Worm (Caenorhabditis elegans) whole organism, late embryonic: Measurements from ENCODE around the gene lys-8.

ENCODE experiments used
- C08G9.2 ChIP-seq: sonication (generic microtip); optimal IDR thresholded peaks from 2 replicates; lab custom pipeline; 2016; ENCODE audit warnings: mild to moderate bottlenecking, missing genetic modification characterization, moderate library complexity, missing compliant biosample characterization
- F13H6.1 ChIP-seq: sonication (generic microtip); optimal IDR thresholded peaks from 2 replicates; lab custom pipeline; 2016; ENCODE audit warnings: missing genetic modification characterization, missing compliant biosample characterization
- K09A11.1 ChIP-seq: sonication (generic microtip); optimal IDR thresholded peaks from 2 replicates; lab custom pipeline; 2017; ENCODE audit warnings: antibody characterized with exemption, mild to moderate bottlenecking, missing genetic modification characterization, missing compliant biosample characterization; ENCODE audit not compliant: insufficient read depth
- Y22D7AL.16 ChIP-seq: sonication (generic microtip); optimal IDR thresholded peaks from 2 replicates; lab custom pipeline; 2016; ENCODE audit warnings: missing genetic modification characterization, missing compliant biosample characterization
- ahr-1 ChIP-seq: sonication (generic microtip); optimal IDR thresholded peaks from 2 replicates; lab custom pipeline; 2016; ENCODE audit warnings: missing genetic modification characterization, missing compliant biosample characterization
- ama-1 ChIP-seq: fragments of 150-350 bp; optimal IDR thresholded peaks from 2 replicates; lab custom pipeline; 2014
- ceh-14 ChIP-seq: sonication (generic microtip); optimal IDR thresholded peaks from 2 replicates; lab custom pipeline; 2016; ENCODE audit warnings: missing genotype, missing genetic modification characterization, missing compliant biosample characterization
- ceh-2 ChIP-seq: sonication (generic microtip); optimal IDR thresholded peaks from 2 replicates; lab custom pipeline; 2016; ENCODE audit warnings: missing genotype, missing genetic modification characterization, missing compliant biosample characterization
- ceh-30 ChIP-seq: fragments of 150-350 bp; optimal IDR thresholded peaks from 2 replicates; lab custom pipeline; 2014; ENCODE audit warnings: missing biosample characterization, missing genetic modification characterization
- ceh-31 ChIP-seq: sonication (generic microtip); optimal IDR thresholded peaks from 2 replicates; lab custom pipeline; 2016; ENCODE audit warnings: missing genetic modification characterization, missing compliant biosample characterization
- ceh-34 ChIP-seq: sonication (generic microtip); optimal IDR thresholded peaks from 2 replicates; lab custom pipeline; 2016; ENCODE audit warnings: mild to moderate bottlenecking, missing genetic modification characterization, missing compliant biosample characterization
- dve-1 ChIP-seq: sonication (generic microtip); optimal IDR thresholded peaks from 2 replicates; lab custom pipeline; 2017; ENCODE audit warnings: antibody characterized with exemption, mild to moderate bottlenecking, missing genetic modification characterization, missing compliant biosample characterization
- elt-2 ChIP-seq: sonication (generic microtip); optimal IDR thresholded peaks from 2 replicates; lab custom pipeline; 2016; ENCODE audit warnings: missing genetic modification reagents, missing genetic modification characterization, missing compliant biosample characterization
- elt-4 ChIP-seq: sonication (generic microtip); optimal IDR thresholded peaks from 2 replicates; lab custom pipeline; 2016; ENCODE audit warnings: missing genetic modification characterization, missing compliant biosample characterization
- ets-4 ChIP-seq: sonication (generic microtip); optimal IDR thresholded peaks from 2 replicates; lab custom pipeline; 2016; ENCODE audit warnings: missing genetic modification characterization, missing compliant biosample characterization
- fax-1 ChIP-seq: sonication (generic microtip); optimal IDR thresholded peaks from 2 replicates; lab custom pipeline; 2016; ENCODE audit warnings: missing genotype, missing genetic modification characterization, missing compliant biosample characterization
- hlh-13 ChIP-seq: fragments of 200-800 bp; sonication (Bioruptor generic); optimal IDR thresholded peaks from 2 replicates; lab custom pipeline; 2018; ENCODE audit warnings: mild to moderate bottlenecking, missing genetic modification characterization, missing compliant biosample characterization
- hlh-15 ChIP-seq: sonication (generic microtip); optimal IDR thresholded peaks from 2 replicates; lab custom pipeline; 2016; ENCODE audit warnings: missing genetic modification characterization, missing compliant biosample characterization
- hlh-6 ChIP-seq: sonication (generic microtip); optimal IDR thresholded peaks from 2 replicates; lab custom pipeline; 2016; ENCODE audit warnings: missing genotype, missing genetic modification characterization, missing compliant biosample characterization
- hlh-8 ChIP-seq: sonication (generic microtip); optimal IDR thresholded peaks from 2 replicates; lab custom pipeline; 2016; ENCODE audit warnings: missing genotype, missing genetic modification characterization, missing compliant biosample characterization
- lim-6 ChIP-seq: sonication (generic microtip); optimal IDR thresholded peaks from 2 replicates; lab custom pipeline; 2016; ENCODE audit warnings: missing genetic modification characterization, missing compliant biosample characterization
- lin-11 ChIP-seq: fragments of 200-800 bp; sonication (Bioruptor generic); optimal IDR thresholded peaks from 2 replicates; lab custom pipeline; 2018; ENCODE audit warnings: mild to moderate bottlenecking, missing genetic modification characterization, missing compliant biosample characterization
- madf-2 ChIP-seq: sonication (generic microtip); optimal IDR thresholded peaks from 2 replicates; lab custom pipeline; 2017; ENCODE audit warnings: missing genetic modification characterization, missing compliant biosample characterization
- nhr-11 ChIP-seq: fragments of 150-350 bp; optimal IDR thresholded peaks from 2 replicates; lab custom pipeline; 2014; ENCODE audit warnings: missing biosample characterization, missing genetic modification characterization
- nhr-232 ChIP-seq: sonication (generic microtip); optimal IDR thresholded peaks from 2 replicates; lab custom pipeline; 2016; ENCODE audit warnings: missing genetic modification characterization, missing compliant biosample characterization
- npax-4 ChIP-seq: sonication (generic microtip); optimal IDR thresholded peaks from 2 replicates; lab custom pipeline; 2016; ENCODE audit warnings: missing genetic modification characterization, missing compliant biosample characterization
- pag-3 ChIP-seq: sonication (generic microtip); optimal IDR thresholded peaks from 2 replicates; lab custom pipeline; 2016; ENCODE audit warnings: missing compliant biosample characterization, missing genetic modification characterization, borderline replicate concordance
- pha-2 ChIP-seq: sonication (generic microtip); optimal IDR thresholded peaks from 2 replicates; lab custom pipeline; 2017; ENCODE audit warnings: mild to moderate bottlenecking, missing genetic modification characterization, missing compliant biosample characterization
- pqm-1 ChIP-seq: sonication (generic microtip); optimal IDR thresholded peaks from 2 replicates; lab custom pipeline; 2016; ENCODE audit warnings: missing genetic modification characterization, missing compliant biosample characterization
- ref-2 ChIP-seq: sonication (generic microtip); optimal IDR thresholded peaks from 2 replicates; lab custom pipeline; 2016; ENCODE audit warnings: missing genetic modification characterization, missing compliant biosample characterization
- rnt-1 ChIP-seq: sonication (generic microtip); optimal IDR thresholded peaks from 2 replicates; lab custom pipeline; 2016; ENCODE audit warnings: missing genetic modification characterization, missing compliant biosample characterization
- sdc-2 ChIP-seq: sonication (generic microtip); optimal IDR thresholded peaks from 2 replicates; lab custom pipeline; 2016; ENCODE audit warnings: missing genotype, missing genetic modification characterization, missing compliant biosample characterization
- sox-2 ChIP-seq: fragments of 200-800 bp; sonication (Bioruptor generic); IDR thresholded peaks from 2 replicates; pipeline ENCODE4 v1.3.6; 2022; ENCODE audit warnings: missing genetic modification reagents, missing genetic modification characterization, missing compliant biosample characterization
- syd-9 ChIP-seq: sonication (generic microtip); optimal IDR thresholded peaks from 2 replicates; lab custom pipeline; 2016; ENCODE audit warnings: mild to moderate bottlenecking, missing genetic modification characterization, moderate library complexity, missing compliant biosample characterization
- tbx-2 ChIP-seq: sonication (generic microtip); optimal IDR thresholded peaks from 2 replicates; lab custom pipeline; 2016; ENCODE audit warnings: missing genetic modification characterization, missing compliant biosample characterization
- tbx-7 ChIP-seq: sonication (generic microtip); optimal IDR thresholded peaks from 2 replicates; lab custom pipeline; 2016; ENCODE audit warnings: missing genotype, missing genetic modification characterization, missing compliant biosample characterization
- ttx-3 ChIP-seq: sonication (generic microtip); optimal IDR thresholded peaks from 2 replicates; lab custom pipeline; 2016; ENCODE audit warnings: missing genetic modification reagents, missing genetic modification characterization, missing compliant biosample characterization
- unc-42 ChIP-seq: sonication (generic microtip); optimal IDR thresholded peaks from 2 replicates; lab custom pipeline; 2016; ENCODE audit warnings: missing genotype, missing genetic modification characterization, missing compliant biosample characterization
- unc-55 ChIP-seq: sonication (generic microtip); optimal IDR thresholded peaks from 2 replicates; lab custom pipeline; 2017; ENCODE audit warnings: missing biosample characterization, missing genetic modification reagents, missing genetic modification characterization
- unc-86 ChIP-seq: sonication (generic microtip); optimal IDR thresholded peaks from 2 replicates; lab custom pipeline; 2016; ENCODE audit warnings: missing genetic modification characterization, missing compliant biosample characterization
- zip-5 ChIP-seq: sonication (generic microtip); optimal IDR thresholded peaks from 2 replicates; lab custom pipeline; 2016; ENCODE audit warnings: missing genetic modification characterization, missing compliant biosample characterization
- ztf-16 ChIP-seq: sonication (generic microtip); optimal IDR thresholded peaks from 2 replicates; lab custom pipeline; 2017; ENCODE audit warnings: missing genetic modification characterization, missing compliant biosample characterization

lys-8 gene

ce11 chrII:5593377-5593932 is 7.5 kb downstream of the lys-8 start, which contains the start of gene cdc-14 (continued):
- TF ChIP-seq ceh-31 (tag; lab: Kevin White, UChicago), result peak; percentile 65
- TF ChIP-seq rnt-1 (tag; lab: Kevin White, UChicago), result peak; percentile 37
- TF ChIP-seq hlh-13 (GFP tag; lab: Kevin White, UChicago), result no peak
- TF ChIP-seq syd-9 (tag; lab: Kevin White, UChicago), result no peak
- TF ChIP-seq pag-3 (tag; lab: Kevin White, UChicago), result no peak
- TF ChIP-seq Y22D7AL.16 (tag; lab: Kevin White, UChicago), result no peak
- peak; percentile 64 for TF ChIP-seq unc-55 (GFP tag; lab: Kevin White, UChicago)
- TF ChIP-seq ama-1, result no peak
- no peak for TF ChIP-seq hlh-15 (tag; lab: Kevin White, UChicago)
- peak; percentile 59 for TF ChIP-seq unc-42
- no peak for TF ChIP-seq nhr-11
- peak; percentile 33 for TF ChIP-seq sdc-2 (tag; lab: Kevin White, UChicago)
- TF ChIP-seq elt-4, result no peak

- TF ChIP-seq rnt-1 (tag; lab: Kevin White, UChicago) (peak; percentile 33), dve-1 (tag; lab: Kevin White, UChicago) (no peak), ets-4 (tag; lab: Kevin White, UChicago) (peak; percentile 56), ceh-2 (tag; lab: Kevin White, UChicago) (peak; percentile 33), ahr-1 (tag; lab: Kevin White, UChicago) (peak; percentile 22), sdc-2 (tag; lab: Kevin White, UChicago) (no peak), ceh-14 (tag; lab: Kevin White, UChicago) (peak; percentile 52), elt-2 (tag; lab: Kevin White, UChicago) (peak; percentile 90), C08G9.2 (tag; lab: Kevin White, UChicago) (peak; percentile 71), ceh-30 (tag; lab: Kevin White, UChicago) (no peak), unc-42 (peak; percentile 64), ztf-16 (tag; lab: Kevin White, UChicago) (no peak), tbx-2 (tag; lab: Kevin White, UChicago) (peak; percentile 80), tbx-7 (tag; lab: Kevin White, UChicago) (peak; percentile 8), zip-5 (tag; lab: Kevin White, UChicago) (peak; percentile 71), nhr-232 (tag; lab: Kevin White, UChicago) (no peak), fax-1 (tag; lab: Kevin White, UChicago) (peak; percentile 8), F13H6.1 (tag; lab: Kevin White, UChicago) (peak; percentile 54), lin-11 (no peak), hlh-6 (tag; lab: Kevin White, UChicago) (no peak), unc-86 (tag; lab: Kevin White, UChicago) (peak; percentile 29), ref-2 (tag; lab: Kevin White, UChicago) (peak; percentile 5), npax-4 (no peak), hlh-15 (tag; lab: Kevin White, UChicago) (no peak), Y22D7AL.16 (tag; lab: Kevin White, UChicago) (no peak), ceh-31 (tag; lab: Kevin White, UChicago) (peak; percentile 90), ceh-34 (tag; lab: Kevin White, UChicago) (peak; percentile 45), lim-6 (tag; lab: Kevin White, UChicago) (peak; percentile 27), nhr-11 (no peak), hlh-8 (tag; lab: Kevin White, UChicago) (peak; percentile 58)
Measured at ce11 chrII:5594210-5594764, 8.3 kb downstream of the lys-8 start, which contains the start of gene ttc-4. ttc-4 (plus strand) TSS chrII:5594714.

- TF ChIP-seq hlh-6 (tag; lab: Kevin White, UChicago), result no peak
- no peak for TF ChIP-seq madf-2 (tag; lab: Kevin White, UChicago)
- no peak for TF ChIP-seq K09A11.1 (tag; lab: Kevin White, UChicago)
- no peak for TF ChIP-seq pag-3 (tag; lab: Kevin White, UChicago)
- TF ChIP-seq ttx-3 (tag; lab: Kevin White, UChicago), result no peak
- no peak for TF ChIP-seq fax-1 (tag; lab: Kevin White, UChicago)
- TF ChIP-seq zip-5 (tag; lab: Kevin White, UChicago), result no peak
- TF ChIP-seq pha-2, result no peak
- no peak for TF ChIP-seq sox-2
- TF ChIP-seq pqm-1 (tag; lab: Kevin White, UChicago), result no peak
- no peak for TF ChIP-seq ahr-1 (tag; lab: Kevin White, UChicago)
- no peak for TF ChIP-seq unc-55 (GFP tag; lab: Kevin White, UChicago)
- TF ChIP-seq, all 69 proteins: peak for 0
Measured at ce11 chrII:5596247-5596646, 10.3 kb downstream of the lys-8 start, which contains the start of gene C17G10.1. C17G10.1 (plus strand) TSS chrII:5596547.
